Worm (Caenorhabditis elegans): ENCODE results near the gene F21D5.6.

The F21D5.6 gene

ce11 chrIV:8739926-8740325, 1.3 kb downstream of the F21D5.6 start, which contains the start of gene mrps-33:
mrps-33 (minus strand) TSS chrIV:8740026.
- TF ChIP-seq lsy-2 (tag; optimal IDR thresholded peaks at IDR 0.05) (no peak), fos-1 (tag; optimal IDR thresholded peaks at IDR 0.05) (no peak), elt-1 (tag; optimal IDR thresholded peaks at IDR 0.05) (no peak), F13H6.1 (tag; optimal IDR thresholded peaks at IDR 0.05) (no peak), ztf-11 (tag; optimal IDR thresholded peaks at IDR 0.05) (no peak), lin-11 (tag; optimal IDR thresholded peaks at IDR 0.05) (no peak), ama-1 (optimal IDR thresholded peaks at IDR 0.05) (no peak), sem-4 (tag; optimal IDR thresholded peaks at IDR 0.05) (no peak), skn-1 (tag; optimal IDR thresholded peaks at IDR 0.05) (no peak), nhr-237 (tag; optimal IDR thresholded peaks at IDR 0.05) (no peak)

ce11 chrIV:8739294-8739693, 1.9 kb downstream of the F21D5.6 start, which contains the start of gene F21D5.5:
F21D5.5 (minus strand) TSS chrIV:8739394.
- TF ChIP-seq nhr-129 (tag; optimal IDR thresholded peaks at IDR 0.05) (no peak), ama-1 (optimal IDR thresholded peaks at IDR 0.05) (no peak), unc-55 (GFP tag; optimal IDR thresholded peaks at IDR 0.05) (no peak), sma-3 (GFP tag; optimal IDR thresholded peaks at IDR 0.05) (no peak), sem-4 (tag; optimal IDR thresholded peaks at IDR 0.05) (no peak), aly-2 (tag; optimal IDR thresholded peaks at IDR 0.05) (no peak), R02D3.7 (tag; optimal IDR thresholded peaks at IDR 0.05) (no peak), gmeb-1 (tag; optimal IDR thresholded peaks at IDR 0.05) (no peak), nhr-6 (tag; optimal IDR thresholded peaks at IDR 0.05) (no peak), snpc-4 (tag; optimal IDR thresholded peaks at IDR 0.05) (no peak), nhr-23 (tag; optimal IDR thresholded peaks at IDR 0.05) (no peak), elt-1 (tag; optimal IDR thresholded peaks at IDR 0.05) (no peak), crh-2 (tag; optimal IDR thresholded peaks at IDR 0.05) (no peak), blmp-1 (tag; optimal IDR thresholded peaks at IDR 0.05; ENCODE audit: insufficient read depth) (no peak), lsy-2 (tag; optimal IDR thresholded peaks at IDR 0.05) (no peak), nhr-25 (tag; optimal IDR thresholded peaks at IDR 0.05) (no peak), ceh-16 (tag; optimal IDR thresholded peaks at IDR 0.05) (no peak)

ce11 chrIV:8737787-8738186, 3.4 kb downstream of the F21D5.6 start, which contains the start of gene F21D5.4:
F21D5.4 (plus strand) TSS chrIV:8738087.
- TF ChIP-seq lin-11 (tag; optimal IDR thresholded peaks at IDR 0.05) (no peak), fos-1 (tag; optimal IDR thresholded peaks at IDR 0.05) (no peak), nhr-77 (tag; optimal IDR thresholded peaks at IDR 0.05) (no peak), sma-9 (GFP tag; optimal IDR thresholded peaks at IDR 0.05) (no peak), sma-9 (tag; optimal IDR thresholded peaks at IDR 0.05) (no peak), unc-55 (GFP tag; optimal IDR thresholded peaks at IDR 0.05) (no peak)

- no peak for TF ChIP-seq peb-1 (tag; optimal IDR thresholded peaks at IDR 0.05)
- peak; percentile 62 for TF ChIP-seq C34F6.9 (tag; optimal IDR thresholded peaks at IDR 0.05)
- TF ChIP-seq nhr-23 (tag; optimal IDR thresholded peaks at IDR 0.05): no peak
- no peak for TF ChIP-seq nhr-12 (tag; optimal IDR thresholded peaks at IDR 0.05)
- no peak for TF ChIP-seq ceh-16 (tag; optimal IDR thresholded peaks at IDR 0.05)
- no peak for TF ChIP-seq lin-11 (tag; optimal IDR thresholded peaks at IDR 0.05)
- TF ChIP-seq nhr-129 (tag; optimal IDR thresholded peaks at IDR 0.05): no peak
- no peak for TF ChIP-seq ZK546.5 (tag; optimal IDR thresholded peaks at IDR 0.05)
- no peak for TF ChIP-seq nhr-6 (tag; optimal IDR thresholded peaks at IDR 0.05)
- TF ChIP-seq unc-55 (GFP tag; optimal IDR thresholded peaks at IDR 0.05): no peak
- TF ChIP-seq lsy-2 (tag; optimal IDR thresholded peaks at IDR 0.05): peak in 1 of 2 experiments; percentile 17
- no peak for TF ChIP-seq dmd-4 (tag; optimal IDR thresholded peaks at IDR 0.05)
- TF ChIP-seq ama-1 (optimal IDR thresholded peaks at IDR 0.05): no peak
- no peak for TF ChIP-seq F13H6.1 (tag; optimal IDR thresholded peaks at IDR 0.05)
- TF ChIP-seq fos-1 (tag; optimal IDR thresholded peaks at IDR 0.05): no peak
- no peak for TF ChIP-seq sem-4 (tag; optimal IDR thresholded peaks at IDR 0.05)
These were observed 3.8 kb downstream of the F21D5.6 start for ce11 chrIV:8737354-8737753.

- TF ChIP-seq lin-11 (tag; optimal IDR thresholded peaks at IDR 0.05): no peak
- no peak for TF ChIP-seq R02D3.7 (tag; optimal IDR thresholded peaks at IDR 0.05)
- TF ChIP-seq fos-1 (tag; optimal IDR thresholded peaks at IDR 0.05): peak; percentile 94
- TF ChIP-seq nhr-6 (tag; optimal IDR thresholded peaks at IDR 0.05): no peak
- no peak for TF ChIP-seq nhr-21 (tag; optimal IDR thresholded peaks at IDR 0.05)
- TF ChIP-seq ceh-82 (tag; optimal IDR thresholded peaks at IDR 0.05): no peak
- TF ChIP-seq crh-2 (tag; optimal IDR thresholded peaks at IDR 0.05): peak; percentile 41
- TF ChIP-seq elt-1 (tag; optimal IDR thresholded peaks at IDR 0.05): no peak
- TF ChIP-seq blmp-1 (tag; optimal IDR thresholded peaks at IDR 0.05; ENCODE audit: insufficient read depth): no peak
- TF ChIP-seq alr-1 (tag; optimal IDR thresholded peaks at IDR 0.05): no peak
- no peak for TF ChIP-seq nhr-23 (tag; optimal IDR thresholded peaks at IDR 0.05)
- no peak for TF ChIP-seq sem-4 (tag; optimal IDR thresholded peaks at IDR 0.05)
- no peak for TF ChIP-seq unc-62 (GFP tag; optimal IDR thresholded peaks at IDR 0.05)
- TF ChIP-seq nhr-12 (tag; optimal IDR thresholded peaks at IDR 0.05): no peak
- TF ChIP-seq ztf-1 (GFP tag; conservative IDR thresholded peaks at IDR 0.05): no peak
- no peak for TF ChIP-seq nhr-77 (tag; optimal IDR thresholded peaks at IDR 0.05)
- TF ChIP-seq sma-9 (GFP tag; optimal IDR thresholded peaks at IDR 0.05): peak; percentile 42
- no peak for TF ChIP-seq sma-9 (tag; optimal IDR thresholded peaks at IDR 0.05)
- TF ChIP-seq nhr-25 (tag; optimal IDR thresholded peaks at IDR 0.05): no peak
- TF ChIP-seq C34F6.9 (tag; optimal IDR thresholded peaks at IDR 0.05): no peak
- TF ChIP-seq nhr-129 (tag; optimal IDR thresholded peaks at IDR 0.05): no peak
- TF ChIP-seq ceh-16 (tag; optimal IDR thresholded peaks at IDR 0.05): no peak
- no peak for TF ChIP-seq nhr-10 (tag; optimal IDR thresholded peaks at IDR 0.05)
- TF ChIP-seq skn-1 (tag; optimal IDR thresholded peaks at IDR 0.05): no peak
- TF ChIP-seq ama-1 (optimal IDR thresholded peaks at IDR 0.05): no peak
- no peak for TF ChIP-seq lin-39 (tag; optimal IDR thresholded peaks at IDR 0.05)
- TF ChIP-seq gmeb-1 (tag; optimal IDR thresholded peaks at IDR 0.05): peak; percentile 16
- no peak for TF ChIP-seq unc-39 (tag; optimal IDR thresholded peaks at IDR 0.05)
These were observed 10.7 kb downstream of the F21D5.6 start, which contains the start of gene F21D5.3 for ce11 chrIV:8730469-8730868. F21D5.3 (plus strand) TSS chrIV:8730815.
